Worm (Caenorhabditis elegans): Measurements from ENCODE around the gene F44A2.3.

- no peak for TF ChIP-seq dao-5 (tag; optimal IDR thresholded peaks at IDR 0.05)
- TF ChIP-seq him-1 (tag; optimal IDR thresholded peaks at IDR 0.05), result no peak
Observed at ce11 chrV:9321185-9321584, 16.0 kb downstream of the F44A2.3 start, which contains the start of gene F44A2.7.
